Fruit fly (Drosophila melanogaster) whole organism, larva: ENCODE data around the gene CG6066.
A peak's percentile ranks its signal among the peaks of the same experiment; 100 is the strongest.

Source experiments
- noc ChIP-seq: fragments of 200-800 bp; sonication (Bioruptor generic); optimal IDR thresholded peaks from 3 replicates; lab custom pipeline; 2019; ENCODE audit warnings: missing biosample characterization, mild to moderate bottlenecking, missing genetic modification characterization, moderate library complexity

Gene CG6066

DNA sequence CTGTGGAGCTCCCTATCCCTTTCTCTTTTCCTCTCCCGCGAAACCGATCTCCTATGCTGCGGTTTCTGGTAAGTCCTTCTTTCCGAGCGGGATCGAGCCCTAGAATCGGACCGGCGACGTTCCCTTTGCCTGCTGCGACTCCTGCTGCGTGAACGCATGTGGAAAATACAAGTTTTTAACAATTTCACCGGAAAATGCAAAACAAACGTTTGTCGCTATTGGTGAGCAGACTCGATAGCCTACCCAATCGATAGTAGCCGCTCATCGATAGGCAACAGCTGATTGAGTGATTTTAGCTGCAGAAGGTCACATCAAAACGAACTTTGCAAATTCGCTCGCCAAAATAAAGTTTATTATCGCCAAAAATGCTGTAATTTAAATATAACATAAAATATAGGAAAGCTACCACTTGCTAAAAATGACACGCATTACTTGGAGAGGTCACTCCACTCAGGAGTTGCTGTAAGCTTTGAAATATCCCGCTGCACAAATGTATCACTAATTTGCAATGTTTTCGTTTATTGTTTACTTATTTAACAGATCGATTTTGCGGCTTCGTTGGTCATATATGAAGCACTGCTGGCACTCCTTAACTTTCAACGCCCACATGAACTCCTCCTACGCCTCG is at the start of gene CG6066, which contains the start of gene CG5880:
Gene CG6066, minus strand, starts transcription at position 243 of the 628 bp plus-strand sequence.
Gene CG5880, plus strand, starts transcription at position 281 of the 628 bp plus-strand sequence.
- no peak for TF ChIP-seq noc (tag; lab: Kevin White, UChicago)

- no peak for TF ChIP-seq noc (tag; lab: Kevin White, UChicago)
These were observed 49.0 kb upstream of the CG6066 start, which contains the start of the genes CG34293 and spn-D for dm6 chr3R:27165416-27165982. Gene CG34293, minus strand, starts transcription at chr3R:27165575. Gene spn-D, plus strand, starts transcription at chr3R:27165716.

- no peak for TF ChIP-seq noc (tag; lab: Kevin White, UChicago)
These were observed 46.3 kb upstream of the CG6066 start, which contains the start of gene ppk31 for dm6 chr3R:27162824-27163223. Gene ppk31, plus strand, starts transcription at chr3R:27163124.

- no peak for TF ChIP-seq noc (tag; lab: Kevin White, UChicago)
These were observed 44.4 kb upstream of the CG6066 start, which contains the start of gene CG5909 for dm6 chr3R:27160858-27161257. Gene CG5909, plus strand, starts transcription at chr3R:27161158.

dm6 chr3R:27159870-27160269 is 43.4 kb upstream of the CG6066 start:
- TF ChIP-seq noc (tag; lab: Kevin White, UChicago) = no peak

- TF ChIP-seq noc (tag; lab: Kevin White, UChicago) = peak; percentile 33
These were observed 41.3 kb upstream of the CG6066 start, which contains the start of gene grass for dm6 chr3R:27157814-27158213. Gene grass, plus strand, starts transcription at chr3R:27157948.

DNA sequence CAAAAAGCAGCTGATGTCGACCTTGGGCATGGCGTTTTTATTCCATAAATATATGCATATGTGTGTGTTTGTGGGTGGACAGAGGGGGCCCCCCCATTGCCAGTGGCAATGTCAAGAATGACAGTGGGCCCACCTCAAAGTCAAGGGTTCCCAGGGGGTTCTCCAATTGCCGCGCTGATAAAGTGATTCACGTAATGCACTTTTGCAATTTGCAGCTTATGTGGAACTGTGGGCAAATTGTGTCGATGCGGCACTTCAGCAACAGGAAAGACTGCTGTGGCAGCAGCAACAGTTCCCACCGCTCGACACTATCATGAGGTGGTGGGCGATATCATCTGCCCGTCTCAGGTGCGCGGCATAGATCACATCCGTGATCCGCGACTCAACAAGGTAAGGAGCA is 37.5 kb upstream of the CG6066 start:
- TF ChIP-seq noc (tag; lab: Kevin White, UChicago) = no peak

DNA sequence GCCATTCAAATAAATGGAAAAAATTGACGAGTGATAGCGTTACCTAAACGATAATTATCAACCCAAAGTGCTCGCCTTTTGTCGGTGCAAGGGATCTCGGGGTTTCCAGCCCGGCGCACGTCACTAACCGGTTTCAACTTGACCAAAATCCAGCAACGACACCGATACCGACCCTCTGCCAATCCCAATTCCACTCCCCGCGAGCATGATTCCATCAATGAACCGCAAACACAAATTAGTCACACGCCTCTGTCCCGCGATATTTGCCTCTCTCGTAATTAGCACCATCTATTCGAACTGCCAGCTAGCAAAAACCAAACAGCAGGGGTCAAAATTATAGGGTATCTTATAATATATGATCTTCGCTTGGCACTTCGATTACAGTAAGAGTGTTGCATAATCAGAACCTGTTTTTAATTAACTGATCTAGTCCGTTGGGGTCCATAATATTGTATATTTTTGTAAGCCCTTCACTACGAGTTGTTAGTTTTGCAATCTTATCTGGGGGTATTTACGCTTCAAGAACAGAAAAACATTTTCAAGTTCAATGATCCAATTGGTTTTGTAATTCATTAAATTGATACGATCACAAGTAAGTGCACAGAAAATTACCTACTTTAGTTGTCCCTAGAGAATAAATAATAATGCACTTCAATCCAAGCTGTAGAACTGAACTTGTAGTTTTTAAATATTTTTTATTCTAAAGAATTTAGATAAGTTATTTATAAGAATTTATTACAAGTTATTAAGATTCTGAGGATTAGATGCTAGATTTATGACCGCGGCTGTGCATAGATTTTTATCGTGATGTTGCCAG is 36.8 kb upstream of the CG6066 start:
- peak; percentile 78 for TF ChIP-seq noc (tag; lab: Kevin White, UChicago)

DNA sequence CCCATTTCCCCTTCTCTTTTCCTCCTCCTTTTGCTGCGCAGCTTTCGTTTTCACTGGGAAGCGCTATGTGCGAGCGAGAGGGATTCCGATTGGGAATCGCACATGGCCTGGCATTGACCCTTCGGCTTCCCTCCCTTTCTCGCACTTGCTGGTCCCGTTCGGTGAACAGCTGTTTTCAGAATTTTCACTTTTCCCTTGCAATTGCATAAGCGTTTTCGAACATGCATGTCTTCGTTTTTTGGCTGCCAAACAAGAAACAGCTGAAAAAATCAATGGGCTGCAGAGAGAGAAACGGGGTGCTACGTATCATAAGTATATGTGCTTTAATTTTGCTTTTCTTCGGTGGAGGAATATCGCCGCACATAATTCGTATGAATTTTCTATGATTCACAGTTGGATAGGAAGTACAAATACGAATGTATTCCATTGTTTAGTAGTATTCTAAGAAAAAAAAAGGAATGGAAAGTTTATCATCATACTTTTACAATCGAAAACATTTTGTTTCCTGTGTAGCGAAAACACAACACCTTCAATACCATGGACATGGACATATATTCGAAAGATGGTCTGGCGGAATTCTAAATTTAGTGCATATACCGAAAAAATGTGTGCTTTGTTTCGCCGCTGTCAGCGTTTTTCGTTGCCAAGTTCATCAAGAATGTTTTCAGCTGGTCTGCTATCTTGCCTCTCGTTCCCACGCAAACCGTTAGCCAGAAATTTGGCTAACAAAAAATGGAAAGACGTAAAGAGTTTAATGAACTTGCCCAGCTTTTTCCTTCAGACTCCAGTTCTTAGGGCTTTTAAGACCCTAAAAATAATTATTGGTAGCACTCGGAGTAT is 35.8 kb upstream of the CG6066 start:
- TF ChIP-seq noc (tag; lab: Kevin White, UChicago) = peak; percentile 72

dm6 chr3R:27151516-27151823 is 35.0 kb upstream of the CG6066 start, which contains the start of gene Men-b:
Gene Men-b, plus strand, starts transcription at chr3R:27151662.
- TF ChIP-seq noc (tag; lab: Kevin White, UChicago) = no peak

DNA sequence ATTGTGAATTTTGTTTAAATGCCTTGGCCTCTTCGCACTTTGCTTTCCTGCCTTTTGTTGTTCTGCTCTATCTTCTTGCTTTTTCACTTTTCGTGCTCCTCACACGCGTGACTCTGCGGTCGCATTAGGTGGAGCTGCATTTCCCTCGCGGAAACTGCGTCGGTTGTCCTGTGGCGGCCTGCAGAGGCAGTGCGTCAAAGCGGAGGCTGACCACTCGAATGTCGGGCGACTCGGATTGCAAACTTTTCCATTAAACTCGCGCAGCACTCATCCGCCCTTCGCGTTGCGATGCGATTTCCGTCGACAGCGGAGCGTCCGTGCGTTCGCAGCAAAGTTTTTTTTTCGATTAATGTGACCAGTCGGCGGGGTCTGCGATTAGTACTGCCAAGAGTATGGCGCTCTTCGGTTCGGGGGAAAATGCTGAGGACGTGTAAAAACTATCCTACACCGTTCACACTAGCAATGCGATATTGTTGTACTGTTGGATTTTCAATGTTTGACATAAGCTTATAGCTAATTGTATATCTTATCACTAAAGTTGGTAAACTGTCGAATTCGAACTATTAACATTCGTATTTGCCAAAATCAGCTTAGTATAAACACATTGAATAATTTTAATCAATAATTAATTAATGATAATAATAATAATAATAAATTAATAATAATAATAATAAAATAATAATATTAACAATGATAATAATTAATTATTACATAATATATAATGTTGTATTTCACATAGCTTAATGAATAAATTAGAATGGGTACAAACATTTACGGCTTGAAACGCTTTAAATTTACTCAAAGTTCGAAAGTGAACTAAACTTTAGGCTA is 34.4 kb upstream of the CG6066 start, which contains the start of gene CG6051:
Gene CG6051, minus strand, starts transcription at position 385 of the 831 bp plus-strand sequence.
- peak; percentile 46 for TF ChIP-seq noc (tag; lab: Kevin White, UChicago)

- no peak for TF ChIP-seq noc (tag; lab: Kevin White, UChicago)
These were observed 33.6 kb upstream of the CG6066 start for dm6 chr3R:27149884-27150676.
